Worm (Caenorhabditis elegans) whole organism, L1 larva: ENCODE measurements around the gene gem-1.
A peak's percentile ranks its signal among the peaks of the same experiment; 100 is the strongest.

Experiments used
- C04F5.9 ChIP-seq: sonication (generic microtip); optimal IDR thresholded peaks from 2 replicates; lab custom pipeline; 2016; ENCODE audit warnings: missing genetic modification characterization, missing compliant biosample characterization
- C34B4.2 ChIP-seq: sonication (generic microtip); optimal IDR thresholded peaks from 2 replicates; lab custom pipeline; 2017; ENCODE audit warnings: mild to moderate bottlenecking, missing genetic modification characterization, missing compliant biosample characterization
- F16B12.6 ChIP-seq: fragments of 150-350 bp; optimal IDR thresholded peaks from 2 replicates; lab custom pipeline; 2014; ENCODE audit warnings: missing biosample characterization, missing genetic modification characterization
- aha-1 ChIP-seq: fragments of 150-350 bp; optimal IDR thresholded peaks from 2 replicates; lab custom pipeline; 2014; ENCODE audit warnings: missing biosample characterization, missing genetic modification characterization
- ama-1 ChIP-seq: fragments of 150-350 bp; optimal IDR thresholded peaks from 2 replicates; lab custom pipeline; 2014
- blmp-1 ChIP-seq: fragments of 150-350 bp; optimal IDR thresholded peaks from 2 replicates; lab custom pipeline; 2014; ENCODE audit warnings: missing biosample characterization, missing genetic modification characterization
- ceh-63 ChIP-seq: fragments of 200-800 bp; sonication (Bioruptor generic); optimal IDR thresholded peaks from 2 replicates; lab custom pipeline; 2018; ENCODE audit warnings: mild to moderate bottlenecking, missing genetic modification characterization, missing compliant biosample characterization
- ceh-82 ChIP-seq, 3 experiments: fragments of 150-350 bp in 1 of 3; sonication (generic microtip) in 2 of 3; optimal IDR thresholded peaks; 2 replicates each; lab custom pipeline; 2014 to 2017; ENCODE audit warnings: missing biosample characterization in 3 of 3, missing genetic modification characterization in 3 of 3
- ceh-88 ChIP-seq: fragments of 200-800 bp; sonication (Bioruptor generic); IDR thresholded peaks from 2 replicates; pipeline ENCODE4 v1.3.6; 2022; ENCODE audit warnings: missing genetic modification characterization, missing compliant biosample characterization
- ceh-90 ChIP-seq: sonication (generic microtip); optimal IDR thresholded peaks from 2 replicates; lab custom pipeline; 2016; ENCODE audit warnings: missing genetic modification characterization, missing compliant biosample characterization
- dpl-1 ChIP-seq, 3 experiments: fragments of 150-350 bp in 2 of 3; sonication (generic microtip) in 1 of 3; optimal IDR thresholded peaks; 2 replicates each; lab custom pipeline; 2014 to 2017; ENCODE audit warnings: missing biosample characterization in 3 of 3, missing genetic modification characterization in 3 of 3, missing genetic modification reagents in 3 of 3
- dsc-1 ChIP-seq: sonication (generic microtip); optimal IDR thresholded peaks from 2 replicates; lab custom pipeline; 2016; ENCODE audit warnings: mild to moderate bottlenecking, missing genetic modification characterization, missing compliant biosample characterization
- efl-1 ChIP-seq, 4 experiments: fragments of 150-350 bp; optimal IDR thresholded peaks in 3 of 4; peaks in 1 of 4; 1 replicate in 1 of 4; 2 replicates in 3 of 4; lab custom pipeline; 2014; ENCODE audit warnings: missing biosample characterization in 2 of 4, missing genetic modification characterization in 2 of 4, missing genetic modification reagents in 2 of 4
- egl-27 ChIP-seq, 2 experiments: fragments of 150-350 bp in 1 of 2; sonication (generic microtip); optimal IDR thresholded peaks; 3 replicates each; lab custom pipeline; 2017 to 2018; ENCODE audit warnings: missing biosample characterization in 2 of 2, missing genetic modification characterization in 2 of 2, missing genetic modification reagents in 2 of 2
- fos-1 ChIP-seq: fragments of 150-350 bp; optimal IDR thresholded peaks from 2 replicates; lab custom pipeline; 2014; ENCODE audit warnings: missing biosample characterization, missing genetic modification characterization
- hpl-2 ChIP-seq: fragments of 150-350 bp; optimal IDR thresholded peaks from 2 replicates; lab custom pipeline; 2014; ENCODE audit warnings: missing biosample characterization, missing genetic modification reagents, missing genetic modification characterization
- irx-1 ChIP-seq: sonication (generic microtip); optimal IDR thresholded peaks from 2 replicates; lab custom pipeline; 2016; ENCODE audit warnings: missing genetic modification characterization, missing compliant biosample characterization
- isw-1 ChIP-seq: fragments of 200-800 bp; sonication (Bioruptor generic); IDR thresholded peaks from 2 replicates; pipeline ENCODE4 v1.3.6; 2022; ENCODE audit warnings: missing genetic modification characterization, missing compliant biosample characterization
- lin-13 ChIP-seq: fragments of 150-350 bp; optimal IDR thresholded peaks from 2 replicates; lab custom pipeline; 2014; ENCODE audit warnings: missing biosample characterization, missing genetic modification reagents, missing genetic modification characterization
- lin-15B ChIP-seq: fragments of 150-350 bp; sonication (generic microtip); optimal IDR thresholded peaks from 3 replicates; lab custom pipeline; 2014; ENCODE audit warnings: missing biosample characterization, missing genetic modification characterization
- lir-3 ChIP-seq: sonication (generic microtip); optimal IDR thresholded peaks from 2 replicates; lab custom pipeline; 2016; ENCODE audit warnings: mild to moderate bottlenecking, missing genetic modification characterization, moderate library complexity, missing compliant biosample characterization; ENCODE audit not compliant: poor library complexity
- mab-9 ChIP-seq: fragments of 200-800 bp; sonication (Bioruptor generic); IDR thresholded peaks from 2 replicates; pipeline ENCODE4 v1.3.6; 2022; ENCODE audit warnings: missing genetic modification reagents, missing genetic modification characterization, missing compliant biosample characterization
- mdl-1 ChIP-seq, 2 experiments: fragments of 150-350 bp; optimal IDR thresholded peaks; 2 replicates each; lab custom pipeline; 2014 to 2017; ENCODE audit warnings: missing biosample characterization in 2 of 2, missing genetic modification characterization in 2 of 2, inconsistent platforms in 1 of 2
- mef-2 ChIP-seq: fragments of 150-350 bp; optimal IDR thresholded peaks from 2 replicates; lab custom pipeline; 2014; ENCODE audit warnings: missing biosample characterization, missing genetic modification characterization
- mep-1 ChIP-seq: fragments of 150-350 bp; optimal IDR thresholded peaks from 2 replicates; lab custom pipeline; 2014; ENCODE audit warnings: missing biosample characterization, missing genetic modification characterization
- nhr-11 ChIP-seq: fragments of 150-350 bp; optimal IDR thresholded peaks from 2 replicates; lab custom pipeline; 2014; ENCODE audit warnings: missing biosample characterization, missing genetic modification characterization
- nhr-47 ChIP-seq: sonication (generic microtip); optimal IDR thresholded peaks from 2 replicates; lab custom pipeline; 2016; ENCODE audit warnings: mild to moderate bottlenecking, missing genetic modification characterization, moderate library complexity, missing compliant biosample characterization
- nhr-76 ChIP-seq: sonication (generic microtip); optimal IDR thresholded peaks from 2 replicates; lab custom pipeline; 2017; ENCODE audit warnings: missing biosample characterization, missing genetic modification characterization
- nhr-84 ChIP-seq: sonication (generic microtip); optimal IDR thresholded peaks from 2 replicates; lab custom pipeline; 2017; ENCODE audit warnings: missing biosample characterization, missing genetic modification characterization
- nhr-85 ChIP-seq: sonication (generic microtip); peaks from one replicate; lab custom pipeline; 2016; ENCODE audit warnings: missing genetic modification characterization, inconsistent platforms, missing compliant biosample characterization
- nhr-90 ChIP-seq: sonication (generic microtip); optimal IDR thresholded peaks from 2 replicates; lab custom pipeline; 2016; ENCODE audit warnings: mild to moderate bottlenecking, missing genetic modification characterization, missing compliant biosample characterization; ENCODE audit not compliant: poor library complexity
- pax-3 ChIP-seq: fragments of 200-800 bp; sonication (Bioruptor generic); optimal IDR thresholded peaks from 2 replicates; lab custom pipeline; 2018; ENCODE audit warnings: mild to moderate bottlenecking, missing genetic modification characterization, moderate library complexity, missing compliant biosample characterization
- pqm-1 ChIP-seq: sonication (generic microtip); optimal IDR thresholded peaks from 3 replicates; lab custom pipeline; 2017; ENCODE audit warnings: missing biosample characterization, missing genetic modification characterization
- rnt-1 ChIP-seq: sonication (generic microtip); optimal IDR thresholded peaks from 2 replicates; lab custom pipeline; 2016; ENCODE audit warnings: mild to moderate bottlenecking, missing genetic modification characterization, moderate library complexity, missing compliant biosample characterization
- skn-1 ChIP-seq: fragments of 150-350 bp; optimal IDR thresholded peaks from 2 replicates; lab custom pipeline; 2014; ENCODE audit warnings: missing biosample characterization, missing genetic modification characterization
- snpc-4 ChIP-seq: fragments of 150-350 bp; optimal IDR thresholded peaks from 2 replicates; lab custom pipeline; 2014; ENCODE audit warnings: missing biosample characterization, missing genetic modification characterization
- snu-23 ChIP-seq: sonication (generic microtip); optimal IDR thresholded peaks from 2 replicates; lab custom pipeline; 2016; ENCODE audit warnings: missing genetic modification characterization, missing compliant biosample characterization
- tbx-2 ChIP-seq: sonication (generic microtip); optimal IDR thresholded peaks from 2 replicates; lab custom pipeline; 2016; ENCODE audit warnings: missing genetic modification characterization, missing compliant biosample characterization
- tlp-1 ChIP-seq: fragments of 150-350 bp; optimal IDR thresholded peaks from 2 replicates; lab custom pipeline; 2014; ENCODE audit warnings: missing biosample characterization, missing genetic modification characterization
- unc-130 ChIP-seq: fragments of 150-350 bp; optimal IDR thresholded peaks from 2 replicates; lab custom pipeline; 2017; ENCODE audit warnings: missing biosample characterization, missing genetic modification characterization, inconsistent platforms
- unc-30 ChIP-seq: sonication (generic microtip); optimal IDR thresholded peaks from 2 replicates; lab custom pipeline; 2017; ENCODE audit warnings: missing biosample characterization, missing genetic modification characterization
- unc-62 ChIP-seq: fragments of 150-350 bp; optimal IDR thresholded peaks from 2 replicates; lab custom pipeline; 2014; ENCODE audit warnings: missing biosample characterization, missing genetic modification reagents, missing genetic modification characterization
- unc-98 ChIP-seq: fragments of 200-800 bp; sonication (Bioruptor generic); IDR thresholded peaks from 2 replicates; pipeline ENCODE4 v1.3.6; 2022; ENCODE audit warnings: missing genetic modification characterization, missing compliant biosample characterization
- vab-15 ChIP-seq: sonication (generic microtip); optimal IDR thresholded peaks from 2 replicates; lab custom pipeline; 2017; ENCODE audit warnings: missing genotype, mild to moderate bottlenecking, missing genetic modification characterization, missing compliant biosample characterization
- xbp-1 ChIP-seq: sonication (generic microtip); optimal IDR thresholded peaks from 2 replicates; lab custom pipeline; 2016; ENCODE audit warnings: missing genetic modification characterization, missing compliant biosample characterization
- zag-1 ChIP-seq: fragments of 150-350 bp; optimal IDR thresholded peaks from 2 replicates; lab custom pipeline; 2014; ENCODE audit warnings: missing biosample characterization, missing genetic modification characterization
- ztf-11 ChIP-seq, 2 experiments: sonication (generic microtip); optimal IDR thresholded peaks; 2 replicates each; lab custom pipeline; 2016 to 2017; ENCODE audit warnings: missing genetic modification characterization in 2 of 2, missing biosample characterization in 1 of 2, missing compliant biosample characterization in 1 of 2

The gem-1 gene

ce11 chrX:13414974-13415373 lies 38.2 kb upstream of the gem-1 start (continued):
- no peak for TF ChIP-seq vab-15
- TF ChIP-seq C34B4.2 (tag; lab: Kevin White, UChicago), result no peak
- peak; percentile 53 for TF ChIP-seq snu-23 (GFP tag; lab: Kevin White, UChicago)
- no peak for TF ChIP-seq lin-15B (tag; lab: Kevin White, UChicago)
- TF ChIP-seq dsc-1 (tag; lab: Kevin White, UChicago), result peak; percentile 54
- TF ChIP-seq mab-9, result no peak
- no peak for TF ChIP-seq F16B12.6 (tag; lab: Kevin White, UChicago)
- no peak for TF ChIP-seq efl-1 (optimal IDR thresholded peaks at IDR 0.05; lab: Kevin White, UChicago)
- no peak for TF ChIP-seq efl-1 (GFP tag; optimal IDR thresholded peaks at IDR 0.05 in 1 of 2; lab: Kevin White, UChicago)
- TF ChIP-seq rnt-1, result peak; percentile 35
- no peak for TF ChIP-seq nhr-85 (tag; lab: Kevin White, UChicago)
- peak; percentile 10 for TF ChIP-seq tbx-2 (tag; lab: Kevin White, UChicago)
- peak; percentile 6 for TF ChIP-seq skn-1 (tag; lab: Kevin White, UChicago)
- TF ChIP-seq snpc-4 (tag; lab: Kevin White, UChicago), result no peak
- no peak for TF ChIP-seq mef-2 (tag; lab: Kevin White, UChicago)
- TF ChIP-seq nhr-47 (tag; lab: Kevin White, UChicago), result peak; percentile 45
- no peak for TF ChIP-seq unc-130 (tag; lab: Kevin White, UChicago)
- TF ChIP-seq ceh-90, result no peak
- no peak for TF ChIP-seq dpl-1 (GFP tag; optimal IDR thresholded peaks at IDR 0.05; lab: Kevin White, UChicago)
- TF ChIP-seq nhr-90 (tag; lab: Kevin White, UChicago), result peak; percentile 44
- TF ChIP-seq pqm-1, result no peak
- TF ChIP-seq lir-3 (tag; lab: Kevin White, UChicago), result peak; percentile 10
- TF ChIP-seq blmp-1 (tag; lab: Kevin White, UChicago), result no peak
- no peak for TF ChIP-seq nhr-76
- no peak for TF ChIP-seq zag-1 (tag; lab: Kevin White, UChicago)
- TF ChIP-seq xbp-1 (tag; lab: Kevin White, UChicago), result peak; percentile 20
- TF ChIP-seq unc-30 (tag; lab: Kevin White, UChicago), result no peak
- no peak for TF ChIP-seq lin-13 (GFP tag; lab: Kevin White, UChicago)
- TF ChIP-seq ama-1 (lab: Kevin White, UChicago), result no peak
- no peak for TF ChIP-seq egl-27 (tag; optimal IDR thresholded peaks at IDR 0.05; lab: Kevin White, UChicago)
- TF ChIP-seq mdl-1 (tag; optimal IDR thresholded peaks at IDR 0.05; lab: Kevin White, UChicago), result peak in 1 of 2 experiments; percentile 14
- TF ChIP-seq irx-1, result peak; percentile 13
- no peak for TF ChIP-seq isw-1 (GFP tag; lab: Robert Waterston, UW)
- no peak for TF ChIP-seq tlp-1 (tag; lab: Kevin White, UChicago)
- no peak for TF ChIP-seq nhr-11 (tag; lab: Kevin White, UChicago)
- TF ChIP-seq hpl-2 (GFP tag; lab: Kevin White, UChicago), result no peak
- TF ChIP-seq C04F5.9 (tag; lab: Kevin White, UChicago), result no peak
- no peak for TF ChIP-seq ztf-11 (tag; optimal IDR thresholded peaks at IDR 0.05; lab: Kevin White, UChicago)
- no peak for TF ChIP-seq unc-98
- no peak for TF ChIP-seq fos-1 (tag; lab: Kevin White, UChicago)
- peak; percentile 33 for TF ChIP-seq mep-1
- TF ChIP-seq ceh-88 (GFP tag; lab: Robert Waterston, UW), result no peak
- no peak for TF ChIP-seq pax-3 (tag; lab: Kevin White, UChicago)
- no peak for TF ChIP-seq nhr-84 (tag; lab: Kevin White, UChicago)
- no peak for TF ChIP-seq unc-62 (GFP tag; lab: Kevin White, UChicago)
- TF ChIP-seq aha-1, result no peak
- TF ChIP-seq ceh-63, result no peak
- peak in 1 of 3 experiments; percentile 27 for TF ChIP-seq ceh-82 (tag; optimal IDR thresholded peaks at IDR 0.05; lab: Kevin White, UChicago)
